Fruit fly (Drosophila melanogaster): ENCODE measurements around the gene sty.
A peak's percentile ranks its signal among the peaks of the same experiment; 100 is the strongest.

Gene sty

dm6 chr3L:3389666-3390059 is 35.1 kb downstream of the sty start (continued):
- TF ChIP-seq CG9437 (GFP tag; optimal IDR thresholded peaks at IDR 0.05) = peak; percentile 27
- peak; percentile 21 for TF ChIP-seq Drgx (GFP tag; IDR thresholded peaks at IDR 0.05)
- peak; percentile 3 for TF ChIP-seq CG18764 (GFP tag; optimal IDR thresholded peaks at IDR 0.05)
- peak; percentile 18 for TF ChIP-seq pum (GFP tag; optimal IDR thresholded peaks at IDR 0.05)
- peak; percentile 82 for TF ChIP-seq sens (GFP tag)
- no peak for TF ChIP-seq sr (GFP tag; IDR thresholded peaks at IDR 0.05)
- peak; percentile 37 for TF ChIP-seq CG10654 (GFP tag; optimal IDR thresholded peaks at IDR 0.05)
- peak; percentile 32 for TF ChIP-seq nau (GFP tag; optimal IDR thresholded peaks at IDR 0.05)
- peak; percentile 47; the same call in 2 of the 3 replicates for TF ChIP-seq zfh1 (GFP tag; IDR thresholded peaks at IDR 0.05)
- TF ChIP-seq CG15269 (tag; optimal IDR thresholded peaks at IDR 0.05) = peak; percentile 1
- no peak for TF ChIP-seq gce (GFP tag; IDR thresholded peaks at IDR 0.05)
- peak; percentile 29 for TF ChIP-seq Ssrp (tag; optimal IDR thresholded peaks at IDR 0.05)
- peak; percentile 24 for TF ChIP-seq Camta (GFP tag; optimal IDR thresholded peaks at IDR 0.05)
- TF ChIP-seq pzg (GFP tag; optimal IDR thresholded peaks at IDR 0.05) = no peak
- peak; percentile 60 for TF ChIP-seq ranshi (GFP tag; IDR thresholded peaks at IDR 0.05)
- TF ChIP-seq D19A (tag; optimal IDR thresholded peaks at IDR 0.05) = peak; percentile 99
- TF ChIP-seq bowl (GFP tag; IDR thresholded peaks at IDR 0.05) = no peak
- TF ChIP-seq trem (tag; optimal IDR thresholded peaks at IDR 0.05) = peak; percentile 22
- peak; percentile 66; the same call in 2 of the 3 replicates for TF ChIP-seq dysf (GFP tag; IDR thresholded peaks at IDR 0.05)
- 0 out of 3 replicates have a peak, but pooled peaks have one; percentile 22 for TF ChIP-seq ci (GFP tag; IDR thresholded peaks at IDR 0.05)
- TF ChIP-seq CG18476 (GFP tag; optimal IDR thresholded peaks at IDR 0.05) = peak; percentile 54
- TF ChIP-seq cas (GFP tag; IDR thresholded peaks at IDR 0.05) = no peak
- peak; percentile 38 for TF ChIP-seq CG12104 (GFP tag; optimal IDR thresholded peaks at IDR 0.05)
- TF ChIP-seq CG1603 (tag; optimal IDR thresholded peaks at IDR 0.05) = peak; percentile 6
- no peak for TF ChIP-seq pita (GFP tag; optimal IDR thresholded peaks at IDR 0.05)
- no peak for TF ChIP-seq dan (GFP tag; IDR thresholded peaks at IDR 0.05)
- TF ChIP-seq CG17612 (GFP tag; IDR thresholded peaks at IDR 0.05) = no peak
- no peak; the same call in 1 of the 3 replicates for TF ChIP-seq Aef1 (GFP tag; IDR thresholded peaks at IDR 0.05)
- TF ChIP-seq tio (GFP tag; optimal IDR thresholded peaks at IDR 0.05) = peak; percentile 9
- TF ChIP-seq Atf3 (GFP tag; optimal IDR thresholded peaks at IDR 0.05) = peak; percentile 13
- peak; percentile 31; the same call in 1 of the 2 replicates for TF ChIP-seq lmd (GFP tag; IDR thresholded peaks at IDR 0.05)
- TF ChIP-seq CG16813 (GFP tag; IDR thresholded peaks at IDR 0.05; ENCODE audit: partially characterized antibody) = no peak
- TF ChIP-seq Dad (GFP tag; optimal IDR thresholded peaks at IDR 0.05) = peak; percentile 31
- no peak for TF ChIP-seq Lim3 (GFP tag; IDR thresholded peaks at IDR 0.05)
- peak; percentile 54; the same call in 1 of the 2 replicates for TF ChIP-seq HLH3B (GFP tag; IDR thresholded peaks at IDR 0.05)
- peak; percentile 50 for TF ChIP-seq lbe (GFP tag; optimal IDR thresholded peaks at IDR 0.05)
- no peak for TF ChIP-seq CG12071 (GFP tag; optimal IDR thresholded peaks at IDR 0.05)
- peak; percentile 72 for TF ChIP-seq gem (tag; optimal IDR thresholded peaks at IDR 0.05)
- peak; percentile 54 for TF ChIP-seq CoRest (tag; optimal IDR thresholded peaks at IDR 0.05)
- peak; percentile 69; the same call in 1 of the 2 replicates for TF ChIP-seq CG31441 (GFP tag; IDR thresholded peaks at IDR 0.05)
- TF ChIP-seq CG18262 (tag; optimal IDR thresholded peaks at IDR 0.05) = peak; percentile 84
- no peak for TF ChIP-seq CG11247 (GFP tag; IDR thresholded peaks at IDR 0.05)
- TF ChIP-seq Gsc (GFP tag; IDR thresholded peaks at IDR 0.05) = peak; percentile 23; the same call in 1 of the 2 replicates
- TF ChIP-seq Mrtf (GFP tag; IDR thresholded peaks at IDR 0.05) = peak; percentile 7; the same call in 1 of the 3 replicates
- no peak for TF ChIP-seq Dfd (GFP tag; optimal IDR thresholded peaks at IDR 0.05)
- no peak for TF ChIP-seq MTF-1 (GFP tag; optimal IDR thresholded peaks at IDR 0.05; ENCODE audit: borderline replicate concordance)
- TF ChIP-seq lola (GFP tag; optimal IDR thresholded peaks at IDR 0.05) = peak in 1 of 3 experiments; percentile 51
- peak; percentile 45 for TF ChIP-seq jumu (GFP tag; optimal IDR thresholded peaks at IDR 0.05)
- no peak for TF ChIP-seq klu (GFP tag; IDR thresholded peaks at IDR 0.05)
- TF ChIP-seq salm (tag; optimal IDR thresholded peaks at IDR 0.05) = no peak
- TF ChIP-seq tgo (GFP tag; IDR thresholded peaks at IDR 0.05) = peak; percentile 35; the same call in 1 of the 3 replicates
